Worm (Caenorhabditis elegans) whole organism, L3 larva: ENCODE data around the gene T01G5.8.

Experiments used
- aly-2 ChIP-seq: fragments of 150-350 bp; optimal IDR thresholded peaks from 2 replicates; lab custom pipeline; 2014; ENCODE audit warnings: missing biosample characterization, missing genetic modification characterization
- elt-3 ChIP-seq, 3 experiments: fragments of 150-350 bp in 1 of 3; sonication (generic microtip) in 2 of 3; optimal IDR thresholded peaks; 2 replicates in 2 of 3; 4 replicates in 1 of 3; lab custom pipeline; 2014 to 2017; ENCODE audit warnings: missing biosample characterization in 3 of 3, missing genetic modification characterization in 3 of 3
- nhr-12 ChIP-seq: fragments of 150-350 bp; optimal IDR thresholded peaks from 2 replicates; lab custom pipeline; 2014; ENCODE audit warnings: missing biosample characterization, missing genetic modification characterization

- no peak for TF ChIP-seq nhr-12
- TF ChIP-seq elt-3 (tag; optimal IDR thresholded peaks at IDR 0.05; lab: Kevin White, UChicago): no peak
- no peak for TF ChIP-seq aly-2 (tag; lab: Kevin White, UChicago)
These were observed 28.8 kb upstream of the T01G5.8 start, which contains the start of the genes C01G10.15 and C01G10.6 for ce11 chrV:15087207-15087706.
